Fruit fly (Drosophila melanogaster): ENCODE data around the gene CG13023.
A peak's percentile ranks its signal among the peaks of the same experiment; 100 is the strongest.

Gene CG13023

dm6 chr3L:16892728-16893271 is 34.4 kb downstream of the CG13023 start (continued):
- TF ChIP-seq CG7786 (GFP tag; optimal IDR thresholded peaks at IDR 0.05) (no peak), HmgZ (tag; optimal IDR thresholded peaks at IDR 0.05) (no peak), tna (GFP tag; IDR thresholded peaks at IDR 0.05; ENCODE audit: partially characterized antibody) (no peak), tgo (GFP tag; IDR thresholded peaks at IDR 0.05) (no peak), Asciz (GFP tag; optimal IDR thresholded peaks at IDR 0.05) (no peak), dmrt99B (tag; optimal IDR thresholded peaks at IDR 0.05) (peak; percentile 35), H2.0 (GFP tag; IDR thresholded peaks at IDR 0.05) (no peak), CG12299 (tag; optimal IDR thresholded peaks at IDR 0.05) (no peak), Dfd (GFP tag; optimal IDR thresholded peaks at IDR 0.05) (no peak), Optix (GFP tag; IDR thresholded peaks at IDR 0.05) (no peak), tap (tag; optimal IDR thresholded peaks at IDR 0.05) (no peak), ken (GFP tag; IDR thresholded peaks at IDR 0.05) (no peak), CTCF (GFP tag; optimal IDR thresholded peaks at IDR 0.05) (no peak), ato (GFP tag; IDR thresholded peaks at IDR 0.05; ENCODE audit: partially characterized antibody) (no peak), CG4424 (GFP tag; optimal IDR thresholded peaks at IDR 0.05) (no peak), tx (GFP tag; optimal IDR thresholded peaks at IDR 0.05) (no peak), kay (GFP tag; optimal IDR thresholded peaks at IDR 0.05) (no peak), trh (GFP tag; optimal IDR thresholded peaks at IDR 0.05) (no peak), CG15011 (GFP tag; optimal IDR thresholded peaks at IDR 0.05) (no peak), sd (tag; optimal IDR thresholded peaks at IDR 0.05) (no peak), mld (GFP tag; IDR thresholded peaks at IDR 0.05; ENCODE audit: partially characterized antibody) (no peak), gem (tag; optimal IDR thresholded peaks at IDR 0.05) (peak; percentile 35), grau (tag; optimal IDR thresholded peaks at IDR 0.05) (no peak), gcm2 (GFP tag; optimal IDR thresholded peaks at IDR 0.05) (no peak), CG1233 (GFP tag; optimal IDR thresholded peaks at IDR 0.05) (no peak), Sox100B (GFP tag; optimal IDR thresholded peaks at IDR 0.05) (no peak), CoRest (tag; optimal IDR thresholded peaks at IDR 0.05) (no peak), zf30C (GFP tag; optimal IDR thresholded peaks at IDR 0.05) (no peak), CG1792 (GFP tag; optimal IDR thresholded peaks at IDR 0.05) (no peak), Bteb2 (GFP tag; optimal IDR thresholded peaks at IDR 0.05) (no peak), btn (GFP tag; optimal IDR thresholded peaks at IDR 0.05) (no peak), lilli (GFP tag; optimal IDR thresholded peaks at IDR 0.05) (no peak), CG4360 (GFP tag; IDR thresholded peaks at IDR 0.05) (no peak), chinmo (GFP tag; IDR thresholded peaks at IDR 0.05; ENCODE audit: partially characterized antibody) (no peak), Dbx (GFP tag; IDR thresholded peaks at IDR 0.05) (no peak), chn (GFP tag; optimal IDR thresholded peaks at IDR 0.05) (no peak), Rfx (GFP tag; IDR thresholded peaks at IDR 0.05) (no peak), dm (GFP tag; optimal IDR thresholded peaks at IDR 0.05) (no peak), NFAT (GFP tag; IDR thresholded peaks at IDR 0.05) (no peak), jing (GFP tag; optimal IDR thresholded peaks at IDR 0.05) (no peak), CG11456 (GFP tag; IDR thresholded peaks at IDR 0.05) (no peak)

dm6 chr3L:16891914-16892313 is 35.3 kb downstream of the CG13023 start:
- TF ChIP-seq CG13894 (tag; optimal IDR thresholded peaks at IDR 0.05) (no peak), cg (GFP tag; optimal IDR thresholded peaks at IDR 0.05) (no peak), gfzf (GFP tag; optimal IDR thresholded peaks at IDR 0.05) (no peak), fd3F (GFP tag; optimal IDR thresholded peaks at IDR 0.05) (no peak), CG3065 (GFP tag; optimal IDR thresholded peaks at IDR 0.05) (no peak), Asciz (GFP tag; optimal IDR thresholded peaks at IDR 0.05) (peak; percentile 16), sens (GFP tag) (peak; percentile 74), grn (GFP tag; optimal IDR thresholded peaks at IDR 0.05) (peak; percentile 61), lab (GFP tag; optimal IDR thresholded peaks at IDR 0.05) (peak; percentile 56)
